Worm (Caenorhabditis elegans) whole organism, L4 larva: ENCODE measurements around the gene F21D5.9.

Experiments used
- D1046.2 ChIP-seq: fragments of 200-800 bp; sonication (Bioruptor generic); IDR thresholded peaks from 2 replicates; pipeline ENCODE4 v1.3.6; 2022; ENCODE audit warnings: missing genetic modification characterization, missing compliant biosample characterization
- F37D6.2 ChIP-seq: sonication (generic microtip); optimal IDR thresholded peaks from 2 replicates; lab custom pipeline; 2016; ENCODE audit warnings: mild to moderate bottlenecking, missing genetic modification characterization, missing compliant biosample characterization
- F44E2.7 ChIP-seq: fragments of 200-800 bp; sonication (Bioruptor generic); IDR thresholded peaks from 2 replicates; pipeline ENCODE4 v2.1.2; 2022; ENCODE audit warnings: missing genetic modification characterization, missing compliant biosample characterization
- T26A8.4 ChIP-seq: fragments of 200-800 bp; sonication (Bioruptor generic); IDR thresholded peaks from 2 replicates; pipeline ENCODE4 v1.3.6; 2022; ENCODE audit warnings: missing genetic modification characterization, missing compliant biosample characterization
- Y48G9A.11 ChIP-seq: fragments of 200-800 bp; sonication (Bioruptor generic); IDR thresholded peaks from 2 replicates; pipeline ENCODE4 v1.3.6; 2022; ENCODE audit warnings: missing genetic modification reagents, missing genetic modification characterization, missing compliant biosample characterization
- Y5F2A.4 ChIP-seq: fragments of 200-800 bp; sonication (Bioruptor generic); optimal IDR thresholded peaks from 2 replicates; lab custom pipeline; 2018; ENCODE audit warnings: mild to moderate bottlenecking, missing genetic modification characterization, missing compliant biosample characterization
- ZK546.5 ChIP-seq, 2 experiments: sonication (generic microtip); optimal IDR thresholded peaks; 2 replicates each; lab custom pipeline; 2017; ENCODE audit warnings: missing biosample characterization in 2 of 2, missing genetic modification characterization in 2 of 2
- aha-1 ChIP-seq: fragments of 150-350 bp; peaks from one replicate; lab custom pipeline; 2014; ENCODE audit warnings: missing biosample characterization, missing genetic modification characterization
- arid-1 ChIP-seq: fragments of 200-800 bp; sonication (Bioruptor generic); conservative IDR thresholded peaks from 2 replicates; pipeline ENCODE4 v1.3.6; 2022; ENCODE audit warnings: missing genetic modification reagents, missing genetic modification characterization, missing compliant biosample characterization
- attf-4 ChIP-seq: sonication (generic microtip); optimal IDR thresholded peaks from 3 replicates; lab custom pipeline; 2017; ENCODE audit warnings: missing biosample characterization, missing genetic modification characterization
- ceh-20 ChIP-seq: fragments of 200-800 bp; sonication (Bioruptor generic); IDR thresholded peaks from 2 replicates; pipeline ENCODE4 v1.3.6; 2022; ENCODE audit warnings: missing genetic modification reagents, missing genetic modification characterization, missing compliant biosample characterization
- ceh-28 ChIP-seq: fragments of 150-350 bp; optimal IDR thresholded peaks from 2 replicates; lab custom pipeline; 2014; ENCODE audit warnings: missing biosample characterization, missing genetic modification reagents, missing genetic modification characterization
- ceh-44 ChIP-seq: fragments of 200-800 bp; sonication (Bioruptor generic); IDR thresholded peaks from 2 replicates; pipeline ENCODE4 v1.3.6; 2022; ENCODE audit warnings: missing genetic modification reagents, missing genetic modification characterization, missing compliant biosample characterization
- ceh-62 ChIP-seq: sonication (generic microtip); optimal IDR thresholded peaks from 2 replicates; lab custom pipeline; 2017; ENCODE audit warnings: missing biosample characterization, missing genetic modification characterization
- ces-1 ChIP-seq: fragments of 150-350 bp; sonication (generic microtip); optimal IDR thresholded peaks from 4 replicates; lab custom pipeline; 2014; ENCODE audit warnings: missing biosample characterization, missing genetic modification reagents, missing genetic modification characterization
- cey-2 ChIP-seq: sonication (generic microtip); optimal IDR thresholded peaks from 3 replicates; lab custom pipeline; 2017; ENCODE audit warnings: missing genetic modification characterization, mild to moderate bottlenecking, missing compliant biosample characterization, antibody characterized with exemption, borderline replicate concordance; ENCODE audit not compliant: insufficient read depth
- ctbp-1 ChIP-seq: fragments of 200-800 bp; sonication (Bioruptor generic); IDR thresholded peaks from 2 replicates; pipeline ENCODE4 v1.3.6; 2022; ENCODE audit warnings: missing genetic modification reagents, missing genetic modification characterization, missing compliant biosample characterization
- daf-12 ChIP-seq: fragments of 150-350 bp; optimal IDR thresholded peaks from 2 replicates; lab custom pipeline; 2014; ENCODE audit warnings: missing biosample characterization, missing genetic modification reagents, missing genetic modification characterization
- daf-19 ChIP-seq: fragments of 200-800 bp; sonication (Bioruptor generic); conservative IDR thresholded peaks from 2 replicates; pipeline ENCODE4 v1.3.6; 2022; ENCODE audit warnings: missing genetic modification characterization, missing compliant biosample characterization
- daf-8 ChIP-seq: fragments of 200-800 bp; sonication (Bioruptor generic); IDR thresholded peaks from 2 replicates; pipeline ENCODE4 v1.3.6; 2022; ENCODE audit warnings: missing genetic modification characterization, missing compliant biosample characterization
- dmd-6 ChIP-seq: fragments of 200-800 bp; sonication (Bioruptor generic); IDR thresholded peaks from 2 replicates; pipeline ENCODE4 v1.3.6; 2022; ENCODE audit warnings: missing genetic modification reagents, missing genetic modification characterization, missing compliant biosample characterization
- dmd-9 ChIP-seq: fragments of 200-800 bp; sonication (Bioruptor generic); IDR thresholded peaks from 2 replicates; pipeline ENCODE4 v1.3.6; 2022; ENCODE audit warnings: missing genetic modification reagents, missing genetic modification characterization, missing compliant biosample characterization
- dpl-1 ChIP-seq: fragments of 150-350 bp; optimal IDR thresholded peaks from 2 replicates; lab custom pipeline; 2014; ENCODE audit warnings: missing biosample characterization, missing genetic modification reagents, missing genetic modification characterization
- dve-1 ChIP-seq: sonication (generic microtip); optimal IDR thresholded peaks from 2 replicates; lab custom pipeline; 2017; ENCODE audit warnings: antibody characterized with exemption, mild to moderate bottlenecking, missing genetic modification characterization, missing compliant biosample characterization; ENCODE audit not compliant: insufficient read depth
- egl-27 ChIP-seq: sonication (generic microtip); optimal IDR thresholded peaks from 3 replicates; lab custom pipeline; 2017; ENCODE audit warnings: missing biosample characterization, missing genetic modification reagents, missing genetic modification characterization
- egl-43 ChIP-seq: fragments of 200-800 bp; sonication (Bioruptor generic); IDR thresholded peaks from 2 replicates; pipeline ENCODE4 v1.3.6; 2022; ENCODE audit warnings: missing genetic modification reagents, missing genetic modification characterization, missing compliant biosample characterization
- fos-1 ChIP-seq: fragments of 150-350 bp; optimal IDR thresholded peaks from 2 replicates; lab custom pipeline; 2014; ENCODE audit warnings: missing biosample characterization, missing genetic modification characterization
- hif-1 ChIP-seq, 2 experiments: sonication (generic microtip); optimal IDR thresholded peaks; 2 replicates each; lab custom pipeline; 2016 to 2017; ENCODE audit warnings: missing compliant biosample characterization in 2 of 2, missing genetic modification characterization in 2 of 2, missing genetic modification reagents in 2 of 2, missing genotype in 2 of 2, mild to moderate bottlenecking in 1 of 2
- hlh-11 ChIP-seq: fragments of 200-800 bp; sonication (Bioruptor generic); optimal IDR thresholded peaks from 2 replicates; lab custom pipeline; 2018; ENCODE audit warnings: mild to moderate bottlenecking, missing genetic modification characterization, missing compliant biosample characterization
- hlh-30 ChIP-seq: sonication (generic microtip); optimal IDR thresholded peaks from 2 replicates; lab custom pipeline; 2017; ENCODE audit warnings: antibody characterized with exemption, mild to moderate bottlenecking, missing genetic modification characterization, missing compliant biosample characterization; ENCODE audit not compliant: insufficient read depth
- lim-7 ChIP-seq: fragments of 200-800 bp; sonication (Bioruptor generic); IDR thresholded peaks from 2 replicates; pipeline ENCODE4 v1.3.6; 2022; ENCODE audit warnings: missing genetic modification characterization, missing compliant biosample characterization
- lin-13 ChIP-seq: fragments of 150-350 bp; optimal IDR thresholded peaks from 2 replicates; lab custom pipeline; 2014; ENCODE audit warnings: missing biosample characterization, missing genetic modification reagents, missing genetic modification characterization
- lin-15B ChIP-seq: fragments of 150-350 bp; sonication (generic microtip); optimal IDR thresholded peaks from 3 replicates; lab custom pipeline; 2014; ENCODE audit warnings: missing biosample characterization, missing genetic modification characterization
- lin-38 ChIP-seq: fragments of 200-800 bp; sonication (Bioruptor generic); IDR thresholded peaks from 2 replicates; pipeline ENCODE4 v1.3.6; 2022; ENCODE audit warnings: missing genetic modification reagents, missing genetic modification characterization, missing compliant biosample characterization
- lin-39 ChIP-seq: fragments of 150-350 bp; optimal IDR thresholded peaks from 2 replicates; lab custom pipeline; 2014; ENCODE audit warnings: missing biosample characterization, missing genetic modification reagents, missing genetic modification characterization
- madf-5 ChIP-seq, 2 experiments: fragments of 200-800 bp; sonication (Bioruptor generic); IDR thresholded peaks; 2 replicates each; pipeline ENCODE4 v1.3.6; 2022; ENCODE audit warnings: missing compliant biosample characterization in 2 of 2, missing genetic modification characterization in 2 of 2
- madf-9 ChIP-seq: fragments of 200-800 bp; sonication (Bioruptor generic); conservative IDR thresholded peaks from 2 replicates; pipeline ENCODE4 v1.3.6; 2022; ENCODE audit warnings: missing genetic modification reagents, missing genetic modification characterization, missing compliant biosample characterization
- mxl-2 ChIP-seq: fragments of 200-800 bp; sonication (Bioruptor generic); conservative IDR thresholded peaks from 2 replicates; pipeline ENCODE4 v1.3.6; 2022; ENCODE audit warnings: missing genetic modification reagents, missing genetic modification characterization, missing compliant biosample characterization
- nhr-10 ChIP-seq: fragments of 150-350 bp; optimal IDR thresholded peaks from 2 replicates; lab custom pipeline; 2014; ENCODE audit warnings: missing biosample characterization, missing genetic modification characterization
- nhr-11 ChIP-seq: fragments of 150-350 bp; optimal IDR thresholded peaks from 2 replicates; lab custom pipeline; 2014; ENCODE audit warnings: missing biosample characterization, missing genetic modification characterization
- nhr-25 ChIP-seq: sonication (generic microtip); optimal IDR thresholded peaks from 2 replicates; lab custom pipeline; 2017; ENCODE audit warnings: missing genetic modification characterization, mild to moderate bottlenecking, missing compliant biosample characterization, antibody characterized with exemption, moderate library complexity, borderline replicate concordance; ENCODE audit not compliant: insufficient read depth
- nhr-42 ChIP-seq: fragments of 200-800 bp; sonication (Bioruptor generic); IDR thresholded peaks from 2 replicates; pipeline ENCODE4 v1.3.6; 2022; ENCODE audit warnings: missing genetic modification characterization, missing compliant biosample characterization
- nhr-76 ChIP-seq: fragments of 150-350 bp; optimal IDR thresholded peaks from 2 replicates; lab custom pipeline; 2014; ENCODE audit warnings: missing biosample characterization, missing genetic modification characterization
- set-16 ChIP-seq: fragments of 200-800 bp; sonication (Bioruptor generic); IDR thresholded peaks from 2 replicates; pipeline ENCODE4 v1.3.6; 2022; ENCODE audit warnings: missing genetic modification reagents, missing genetic modification characterization, missing compliant biosample characterization
- snpc-1.2 ChIP-seq: fragments of 200-800 bp; sonication (Bioruptor generic); IDR thresholded peaks from 2 replicates; pipeline ENCODE4 v1.3.6; 2022; ENCODE audit warnings: missing genetic modification reagents, missing genetic modification characterization, missing compliant biosample characterization
- tra-1 ChIP-seq: fragments of 200-800 bp; sonication (Bioruptor generic); IDR thresholded peaks from 2 replicates; pipeline ENCODE4 v1.3.6; 2022; ENCODE audit warnings: missing genetic modification reagents, missing genetic modification characterization, missing compliant biosample characterization
- unc-39 ChIP-seq: sonication (generic microtip); optimal IDR thresholded peaks from 2 replicates; lab custom pipeline; 2017; ENCODE audit warnings: missing biosample characterization, missing genetic modification characterization
- vab-7 ChIP-seq: fragments of 200-800 bp; sonication (Bioruptor generic); IDR thresholded peaks from 2 replicates; pipeline ENCODE4 v1.3.6; 2022; ENCODE audit warnings: missing genetic modification reagents, missing genetic modification characterization, missing compliant biosample characterization
- zag-1 ChIP-seq: fragments of 150-350 bp; optimal IDR thresholded peaks from 2 replicates; lab custom pipeline; 2014; ENCODE audit warnings: missing biosample characterization, missing genetic modification characterization
- zip-11 ChIP-seq: fragments of 200-800 bp; sonication (Bioruptor generic); IDR thresholded peaks from 2 replicates; pipeline ENCODE4 v1.3.6; 2022; ENCODE audit warnings: missing genetic modification characterization, missing compliant biosample characterization
- ztf-11 ChIP-seq: fragments of 150-350 bp; optimal IDR thresholded peaks from 2 replicates; lab custom pipeline; 2014; ENCODE audit warnings: missing biosample characterization, missing genetic modification characterization
- ztf-7 ChIP-seq: fragments of 150-350 bp; optimal IDR thresholded peaks from 2 replicates; lab custom pipeline; 2014; ENCODE audit warnings: missing biosample characterization, missing genetic modification characterization

Gene F21D5.9

DNA sequence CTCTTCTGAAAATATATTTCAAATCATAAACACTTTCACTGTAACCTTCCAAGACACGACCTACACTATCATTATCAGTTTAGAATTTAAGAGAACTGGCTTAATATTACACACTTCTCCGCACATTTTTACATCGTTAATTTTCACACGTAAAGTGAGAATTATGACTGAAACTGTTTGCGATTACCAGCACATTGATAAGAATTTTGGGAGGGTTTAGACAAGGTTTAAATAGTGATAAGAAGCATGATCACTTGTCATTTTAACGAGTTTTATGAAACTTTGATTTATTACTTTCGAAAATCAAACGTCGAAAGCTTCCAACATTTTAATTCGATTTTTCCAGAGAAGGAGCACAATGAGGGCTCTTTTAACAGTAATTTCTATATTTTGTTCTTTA is 6.6 kb downstream of the F21D5.9 start, which contains the start of gene F21D5.3 (continued):
- TF ChIP-seq dve-1 (tag; lab: Kevin White, UChicago), result peak; percentile 63
- peak; percentile 68 for TF ChIP-seq dmd-6
- TF ChIP-seq zag-1 (tag; lab: Kevin White, UChicago), result no peak
- no peak for TF ChIP-seq hlh-30 (tag; lab: Kevin White, UChicago)
- TF ChIP-seq hlh-11, result peak; percentile 47
- no peak for TF ChIP-seq arid-1
- no peak for TF ChIP-seq ceh-28 (tag; lab: Kevin White, UChicago)
- no peak for TF ChIP-seq daf-8
- no peak for TF ChIP-seq lim-7 (GFP tag; lab: Robert Waterston, UW)
- no peak for TF ChIP-seq vab-7 (GFP tag; lab: Robert Waterston, UW)
- no peak for TF ChIP-seq D1046.2 (GFP tag; lab: Robert Waterston, UW)
- TF ChIP-seq ces-1 (GFP tag; lab: Kevin White, UChicago), result no peak
- peak; percentile 71; the same call in 1 of the 2 replicates for TF ChIP-seq ceh-20 (GFP tag; lab: Robert Waterston, UW)
- TF ChIP-seq nhr-76, result no peak
- no peak for TF ChIP-seq mxl-2
- no peak for TF ChIP-seq zip-11
- no peak for TF ChIP-seq lin-39 (tag; lab: Kevin White, UChicago)
- no peak for TF ChIP-seq ceh-62 (tag; lab: Kevin White, UChicago)
- no peak for TF ChIP-seq madf-5 (GFP tag; IDR thresholded peaks at IDR 0.05; lab: Robert Waterston, UW)
- TF ChIP-seq lin-15B (tag; lab: Kevin White, UChicago), result no peak
- TF ChIP-seq egl-27, result no peak
- TF ChIP-seq unc-39, result no peak
- no peak for TF ChIP-seq lin-38 (GFP tag; lab: Robert Waterston, UW)
- TF ChIP-seq nhr-10 (tag; lab: Kevin White, UChicago), result no peak
- no peak for TF ChIP-seq nhr-11 (tag; lab: Kevin White, UChicago)
- no peak for TF ChIP-seq nhr-42 (GFP tag; lab: Robert Waterston, UW)
- TF ChIP-seq fos-1 (tag; lab: Kevin White, UChicago), result no peak
- TF ChIP-seq dpl-1 (GFP tag; lab: Kevin White, UChicago), result no peak
- no peak for TF ChIP-seq ztf-7
- TF ChIP-seq cey-2, result no peak
- no peak for TF ChIP-seq aha-1 (tag; lab: Kevin White, UChicago)
- no peak for TF ChIP-seq Y48G9A.11 (GFP tag; lab: Robert Waterston, UW)
- TF ChIP-seq nhr-25 (tag; lab: Kevin White, UChicago), result no peak
- no peak for TF ChIP-seq F44E2.7
- no peak for TF ChIP-seq lin-13 (GFP tag; lab: Kevin White, UChicago)
- no peak for TF ChIP-seq T26A8.4 (GFP tag; lab: Robert Waterston, UW)
- TF ChIP-seq tra-1, result peak; percentile 60; the same call in 1 of the 2 replicates
- TF ChIP-seq Y5F2A.4 (GFP tag; lab: Kevin White, UChicago), result no peak
- TF ChIP-seq ZK546.5 (tag; optimal IDR thresholded peaks at IDR 0.05; lab: Kevin White, UChicago), result no peak
- no peak for TF ChIP-seq F37D6.2 (tag; lab: Kevin White, UChicago)
- no peak for TF ChIP-seq daf-12 (tag; lab: Kevin White, UChicago)
- TF ChIP-seq set-16, result no peak
- no peak for TF ChIP-seq ctbp-1 (GFP tag; lab: Robert Waterston, UW)
- TF ChIP-seq snpc-1.2 (GFP tag; lab: Robert Waterston, UW), result no peak
- no peak for TF ChIP-seq dmd-9 (GFP tag; lab: Robert Waterston, UW)
- TF ChIP-seq hif-1 (tag; optimal IDR thresholded peaks at IDR 0.05; lab: Kevin White, UChicago), result peak in 1 of 2 experiments; percentile 42
- no peak for TF ChIP-seq daf-19 (GFP tag; lab: Robert Waterston, UW)
- TF ChIP-seq attf-4 (tag; lab: Kevin White, UChicago), result no peak
- no peak for TF ChIP-seq ztf-11
- no peak for TF ChIP-seq ceh-44 (GFP tag; lab: Robert Waterston, UW)
- TF ChIP-seq madf-9 (GFP tag; lab: Robert Waterston, UW), result no peak
- TF ChIP-seq egl-43 (GFP tag; lab: Robert Waterston, UW), result no peak
